Fruit fly (Drosophila melanogaster) whole organism, pupa: ENCODE data around the gene RpL37A.

Source experiments
- CG10348 ChIP-seq: fragments of 200-800 bp; sonication (Bioruptor generic); IDR thresholded peaks from 2 replicates; pipeline ENCODE4 v1.3.6; 2022; ENCODE audit warnings: missing biosample characterization, missing genetic modification characterization
- CG13204 ChIP-seq: fragments of 200-800 bp; sonication (Bioruptor generic); optimal IDR thresholded peaks from 2 replicates; lab custom pipeline; 2018; ENCODE audit warnings: missing biosample characterization, mild to moderate bottlenecking, missing genetic modification characterization, moderate library complexity
- CG15710 ChIP-seq: fragments of 200-800 bp; sonication (Bioruptor generic); optimal IDR thresholded peaks from 2 replicates; lab custom pipeline; 2018; ENCODE audit warnings: missing biosample characterization, mild to moderate bottlenecking, missing genetic modification characterization, moderate library complexity
- CG17806 ChIP-seq: fragments of 200-800 bp; sonication (Bioruptor generic); optimal IDR thresholded peaks from 2 replicates; lab custom pipeline; 2018; ENCODE audit warnings: missing biosample characterization, mild to moderate bottlenecking, missing genetic modification characterization, moderate library complexity
- CG32121 ChIP-seq: fragments of 200-800 bp; sonication (Bioruptor generic); IDR thresholded peaks from 2 replicates; pipeline ENCODE4 v1.3.6; 2022; ENCODE audit warnings: missing biosample characterization, missing genetic modification characterization
- CG34367 ChIP-seq: fragments of 200-800 bp; sonication (Bioruptor generic); optimal IDR thresholded peaks from 2 replicates; lab custom pipeline; 2018; ENCODE audit warnings: missing biosample characterization, mild to moderate bottlenecking, missing genetic modification characterization
- CG8159 ChIP-seq: fragments of 200-800 bp; sonication (Bioruptor generic); optimal IDR thresholded peaks from 3 replicates; lab custom pipeline; 2018; ENCODE audit warnings: missing biosample characterization, mild to moderate bottlenecking, missing genetic modification characterization, moderate library complexity
- CG8301 ChIP-seq: fragments of 200-800 bp; sonication (Bioruptor generic); optimal IDR thresholded peaks from 2 replicates; lab custom pipeline; 2018; ENCODE audit warnings: missing biosample characterization, mild to moderate bottlenecking, missing genetic modification characterization
- D1 ChIP-seq: fragments of 200-800 bp; sonication (Bioruptor generic); optimal IDR thresholded peaks from 2 replicates; lab custom pipeline; 2018; ENCODE audit warnings: missing biosample characterization, mild to moderate bottlenecking, missing genetic modification characterization, moderate library complexity
- EcR ChIP-seq: fragments of 200-800 bp; sonication (Bioruptor generic); optimal IDR thresholded peaks from 3 replicates; lab custom pipeline; 2019; ENCODE audit warnings: missing biosample characterization, missing genetic modification characterization, mild to moderate bottlenecking, moderate library complexity, missing genetic modification reagents
- Pif1A ChIP-seq: fragments of 200-800 bp; sonication (Bioruptor generic); optimal IDR thresholded peaks from 3 replicates; lab custom pipeline; 2016; ENCODE audit warnings: missing biosample characterization, missing genetic modification characterization
- gl ChIP-seq: fragments of 200-800 bp; sonication (Bioruptor generic); optimal IDR thresholded peaks from 2 replicates; lab custom pipeline; 2018; ENCODE audit warnings: missing biosample characterization, mild to moderate bottlenecking, missing genetic modification characterization
- rn ChIP-seq: fragments of 200-800 bp; sonication (Bioruptor generic); IDR thresholded peaks from 2 replicates; pipeline ENCODE4 v1.3.6; 2022; ENCODE audit warnings: missing biosample characterization, missing genetic modification characterization

DNA sequence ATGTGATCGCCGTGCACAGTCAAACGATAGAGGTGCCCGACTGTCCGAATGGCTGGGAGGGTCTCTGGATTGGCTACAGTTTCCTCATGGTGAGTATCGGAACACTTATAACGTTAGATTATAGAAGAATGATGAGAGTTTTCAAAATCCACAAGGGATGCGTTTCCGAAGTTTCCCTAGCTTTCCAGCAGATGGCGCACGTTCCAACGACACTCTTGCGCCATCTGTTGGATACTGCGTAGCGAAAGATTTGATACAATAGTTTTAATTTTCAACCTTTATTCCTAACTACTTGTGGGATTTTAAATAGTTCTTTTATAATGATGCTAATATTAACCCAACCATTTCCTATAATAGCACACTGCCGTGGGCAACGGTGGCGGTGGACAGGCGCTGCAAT, 34.6 kb upstream of the RpL37A start:
- no peak for TF ChIP-seq EcR (GFP tag; lab: Kevin White, UChicago)
- TF ChIP-seq CG8301, result no peak
- no peak for TF ChIP-seq CG15710
- no peak for TF ChIP-seq CG8159 (tag; lab: Kevin White, UChicago)
- TF ChIP-seq CG34367, result no peak
- TF ChIP-seq CG17806 (tag; lab: Kevin White, UChicago), result no peak
- no peak for TF ChIP-seq CG13204 (GFP tag; lab: Kevin White, UChicago)
- TF ChIP-seq rn (GFP tag; lab: Robert Waterston, UW), result no peak
- no peak for TF ChIP-seq CG10348 (GFP tag; lab: Robert Waterston, UW)
- no peak for TF ChIP-seq Pif1A (GFP tag; lab: Kevin White, UChicago)
- TF ChIP-seq gl (tag; lab: Kevin White, UChicago), result no peak
- no peak for TF ChIP-seq CG32121 (GFP tag; lab: Robert Waterston, UW)
- TF ChIP-seq D1 (tag; lab: Kevin White, UChicago), result no peak
